Worm (Caenorhabditis elegans) whole organism, L1 larva: ENCODE data around the gene clec-19.
A peak's percentile ranks its signal among the peaks of the same experiment; 100 is the strongest.

Experiments used
- ama-1 ChIP-seq: fragments of 150-350 bp; optimal IDR thresholded peaks from 2 replicates; lab custom pipeline; 2014
- ceh-82 ChIP-seq, 3 experiments: fragments of 150-350 bp in 1 of 3; sonication (generic microtip) in 2 of 3; optimal IDR thresholded peaks; 2 replicates each; lab custom pipeline; 2014 to 2017; ENCODE audit warnings: missing biosample characterization in 3 of 3, missing genetic modification characterization in 3 of 3
- efl-3 ChIP-seq: fragments of 200-800 bp; sonication (Bioruptor generic); optimal IDR thresholded peaks from 2 replicates; lab custom pipeline; 2018; ENCODE audit warnings: mild to moderate bottlenecking, missing genetic modification characterization, missing compliant biosample characterization
- egl-27 ChIP-seq, 2 experiments: fragments of 150-350 bp in 1 of 2; sonication (generic microtip); optimal IDR thresholded peaks; 3 replicates each; lab custom pipeline; 2017 to 2018; ENCODE audit warnings: missing biosample characterization in 2 of 2, missing genetic modification characterization in 2 of 2, missing genetic modification reagents in 2 of 2
- fkh-10 ChIP-seq: sonication (generic microtip); optimal IDR thresholded peaks from 2 replicates; lab custom pipeline; 2017; ENCODE audit warnings: missing biosample characterization, missing genetic modification reagents, missing genetic modification characterization
- hpl-2 ChIP-seq: fragments of 150-350 bp; optimal IDR thresholded peaks from 2 replicates; lab custom pipeline; 2014; ENCODE audit warnings: missing biosample characterization, missing genetic modification reagents, missing genetic modification characterization
- lin-35 ChIP-seq, 2 experiments: fragments of 150-350 bp; optimal IDR thresholded peaks; 2 replicates each; lab custom pipeline; 2014; ENCODE audit warnings: missing biosample characterization in 2 of 2, missing genetic modification characterization in 2 of 2, missing genetic modification reagents in 2 of 2
- lin-39 ChIP-seq: fragments of 150-350 bp; optimal IDR thresholded peaks from 2 replicates; lab custom pipeline; 2014; ENCODE audit warnings: missing biosample characterization, missing genetic modification reagents, missing genetic modification characterization
- lir-3 ChIP-seq: sonication (generic microtip); optimal IDR thresholded peaks from 2 replicates; lab custom pipeline; 2016; ENCODE audit warnings: mild to moderate bottlenecking, missing genetic modification characterization, moderate library complexity, missing compliant biosample characterization; ENCODE audit not compliant: poor library complexity
- nhr-20 ChIP-seq: sonication (generic microtip); optimal IDR thresholded peaks from 2 replicates; lab custom pipeline; 2016; ENCODE audit warnings: mild to moderate bottlenecking, missing genetic modification characterization, missing compliant biosample characterization
- snpc-4 ChIP-seq: fragments of 150-350 bp; optimal IDR thresholded peaks from 2 replicates; lab custom pipeline; 2014; ENCODE audit warnings: missing biosample characterization, missing genetic modification characterization
- snu-23 ChIP-seq: sonication (generic microtip); optimal IDR thresholded peaks from 2 replicates; lab custom pipeline; 2016; ENCODE audit warnings: missing genetic modification characterization, missing compliant biosample characterization
- tlp-1 ChIP-seq: fragments of 150-350 bp; optimal IDR thresholded peaks from 2 replicates; lab custom pipeline; 2014; ENCODE audit warnings: missing biosample characterization, missing genetic modification characterization

- TF ChIP-seq nhr-20 (tag; lab: Kevin White, UChicago) (peak; percentile 19), snu-23 (GFP tag; lab: Kevin White, UChicago) (no peak), ama-1 (lab: Kevin White, UChicago) (no peak), fkh-10 (GFP tag; lab: Kevin White, UChicago) (no peak), tlp-1 (tag; lab: Kevin White, UChicago) (no peak), lin-39 (tag; lab: Kevin White, UChicago) (no peak), lir-3 (tag; lab: Kevin White, UChicago) (no peak), egl-27 (tag; optimal IDR thresholded peaks at IDR 0.05; lab: Kevin White, UChicago) (no peak), lin-35 (GFP tag; optimal IDR thresholded peaks at IDR 0.05; lab: Kevin White, UChicago) (peak; percentile 2 to 64), ceh-82 (tag; optimal IDR thresholded peaks at IDR 0.05; lab: Kevin White, UChicago) (no peak), snpc-4 (no peak), hpl-2 (GFP tag; lab: Kevin White, UChicago) (no peak), efl-3 (GFP tag; lab: Kevin White, UChicago) (no peak)
These were observed 7.9 kb upstream of the clec-19 start, which contains the start of gene ceh-83 for ce11 chrII:1736353-1736752.
